Worm (Caenorhabditis elegans) whole organism, L2 larva: ENCODE data around the gene W04G3.12.

ENCODE experiments used
- R02D3.7 ChIP-seq: fragments of 150-350 bp; optimal IDR thresholded peaks from 2 replicates; lab custom pipeline; 2014; ENCODE audit warnings: missing biosample characterization, missing genetic modification characterization
- crh-2 ChIP-seq: sonication (generic microtip); optimal IDR thresholded peaks from 2 replicates; lab custom pipeline; 2017; ENCODE audit warnings: missing biosample characterization, missing genetic modification characterization
- elt-3 ChIP-seq: sonication (generic microtip); optimal IDR thresholded peaks from 2 replicates; lab custom pipeline; 2017; ENCODE audit warnings: missing biosample characterization, missing genetic modification characterization
- gmeb-1 ChIP-seq: fragments of 150-350 bp; optimal IDR thresholded peaks from 2 replicates; lab custom pipeline; 2014; ENCODE audit warnings: missing biosample characterization, missing genetic modification characterization
- nhr-12 ChIP-seq: fragments of 150-350 bp; optimal IDR thresholded peaks from 2 replicates; lab custom pipeline; 2014; ENCODE audit warnings: missing biosample characterization, missing genetic modification characterization
- nhr-129 ChIP-seq: fragments of 150-350 bp; optimal IDR thresholded peaks from 2 replicates; lab custom pipeline; 2014; ENCODE audit warnings: missing biosample characterization, missing genetic modification characterization
- snpc-4 ChIP-seq: fragments of 150-350 bp; optimal IDR thresholded peaks from 2 replicates; lab custom pipeline; 2014; ENCODE audit warnings: missing biosample characterization, missing genetic modification characterization
- unc-39 ChIP-seq: fragments of 150-350 bp; optimal IDR thresholded peaks from 2 replicates; lab custom pipeline; 2014; ENCODE audit warnings: missing biosample characterization, missing genetic modification characterization
- ztf-4 ChIP-seq: fragments of 150-350 bp; optimal IDR thresholded peaks from 2 replicates; lab custom pipeline; 2014; ENCODE audit warnings: missing biosample characterization, missing genetic modification characterization

DNA sequence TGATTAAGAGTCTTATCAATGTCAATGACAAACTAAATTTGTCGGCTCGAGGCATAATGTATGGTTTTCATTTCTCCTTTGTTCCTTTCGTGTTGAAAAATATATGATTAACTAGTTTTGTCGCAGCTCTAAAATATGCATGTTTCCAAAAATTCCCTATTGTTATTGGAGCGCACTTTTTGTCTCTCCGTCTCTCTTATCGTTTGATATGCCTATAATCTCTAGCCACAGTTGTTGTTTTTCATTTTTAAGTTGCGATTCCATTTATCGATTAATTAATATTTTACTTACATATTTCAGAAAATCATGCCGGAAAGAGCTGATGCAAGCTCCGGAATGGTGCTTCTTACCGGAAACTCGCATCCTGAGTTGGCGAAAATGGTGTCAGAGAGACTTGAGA lies 3.2 kb downstream of the W04G3.12 start, which contains the start of gene W04G3.5:
- TF ChIP-seq gmeb-1 (tag; lab: Kevin White, UChicago) (no peak), nhr-12 (tag; lab: Kevin White, UChicago) (no peak), unc-39 (tag; lab: Kevin White, UChicago) (no peak), crh-2 (no peak), R02D3.7 (no peak), snpc-4 (tag; lab: Kevin White, UChicago) (no peak), elt-3 (tag; lab: Kevin White, UChicago) (no peak), ztf-4 (no peak), nhr-129 (tag; lab: Kevin White, UChicago) (no peak)
